Worm (Caenorhabditis elegans) whole organism, L3 larva: ENCODE results near the gene F47B8.3.
A peak's percentile ranks its signal among the peaks of the same experiment; 100 is the strongest.

ENCODE experiments used
- R02D3.7 ChIP-seq: fragments of 150-350 bp; optimal IDR thresholded peaks from 2 replicates; lab custom pipeline; 2014; ENCODE audit warnings: missing biosample characterization, missing genetic modification characterization
- ZK546.5 ChIP-seq: sonication (generic microtip); optimal IDR thresholded peaks from 2 replicates; lab custom pipeline; 2017; ENCODE audit warnings: missing biosample characterization, missing genetic modification characterization
- aly-2 ChIP-seq: fragments of 150-350 bp; optimal IDR thresholded peaks from 2 replicates; lab custom pipeline; 2014; ENCODE audit warnings: missing biosample characterization, missing genetic modification characterization
- ceh-9 ChIP-seq: sonication (generic microtip); optimal IDR thresholded peaks from 2 replicates; lab custom pipeline; 2018; ENCODE audit warnings: missing biosample characterization, missing genetic modification characterization
- elt-3 ChIP-seq, 3 experiments: fragments of 150-350 bp in 1 of 3; sonication (generic microtip) in 2 of 3; optimal IDR thresholded peaks; 2 replicates in 2 of 3; 4 replicates in 1 of 3; lab custom pipeline; 2014 to 2017; ENCODE audit warnings: missing biosample characterization in 3 of 3, missing genetic modification characterization in 3 of 3
- eor-1 ChIP-seq, 2 experiments: fragments of 150-350 bp; optimal IDR thresholded peaks; 2 replicates each; lab custom pipeline; 2014 to 2018; ENCODE audit warnings: missing biosample characterization in 2 of 2, missing genetic modification characterization in 2 of 2
- nhr-237 ChIP-seq: fragments of 150-350 bp; optimal IDR thresholded peaks from 2 replicates; lab custom pipeline; 2014; ENCODE audit warnings: missing biosample characterization, missing genetic modification characterization
- nhr-67 ChIP-seq: fragments of 150-350 bp; optimal IDR thresholded peaks from 2 replicates; lab custom pipeline; 2014; ENCODE audit warnings: missing biosample characterization, missing genetic modification characterization
- pha-4 ChIP-seq: fragments of 150-350 bp; optimal IDR thresholded peaks from 2 replicates; lab custom pipeline; 2014; ENCODE audit warnings: missing biosample characterization, missing genetic modification reagents, missing genetic modification characterization
- sea-2 ChIP-seq: fragments of 150-350 bp; sonication (generic microtip); optimal IDR thresholded peaks from 4 replicates; lab custom pipeline; 2014; ENCODE audit warnings: missing biosample characterization, missing genetic modification reagents, missing genetic modification characterization
- snpc-4 ChIP-seq: fragments of 150-350 bp; optimal IDR thresholded peaks from 2 replicates; lab custom pipeline; 2014; ENCODE audit warnings: missing biosample characterization, missing genetic modification characterization
- unc-39 ChIP-seq: sonication (generic microtip); optimal IDR thresholded peaks from 4 replicates; lab custom pipeline; 2017; ENCODE audit warnings: missing biosample characterization, missing genetic modification characterization
- unc-62 ChIP-seq: fragments of 150-350 bp; sonication (generic microtip); optimal IDR thresholded peaks from 4 replicates; lab custom pipeline; 2014; ENCODE audit warnings: missing biosample characterization, missing genetic modification reagents, missing genetic modification characterization
- ztf-4 ChIP-seq: fragments of 150-350 bp; optimal IDR thresholded peaks from 2 replicates; lab custom pipeline; 2014; ENCODE audit warnings: missing biosample characterization, missing genetic modification characterization

- TF ChIP-seq ceh-9 (no peak), elt-3 (tag; optimal IDR thresholded peaks at IDR 0.05; lab: Kevin White, UChicago) (no peak), nhr-237 (tag; lab: Kevin White, UChicago) (no peak), R02D3.7 (tag; lab: Kevin White, UChicago) (peak; percentile 52), ztf-4 (tag; lab: Kevin White, UChicago) (no peak), pha-4 (tag; lab: Kevin White, UChicago) (no peak), ZK546.5 (tag; lab: Kevin White, UChicago) (no peak), eor-1 (tag; optimal IDR thresholded peaks at IDR 0.05; lab: Kevin White, UChicago) (no peak), snpc-4 (tag; lab: Kevin White, UChicago) (peak; percentile 44), unc-62 (GFP tag; lab: Kevin White, UChicago) (peak; percentile 85), unc-39 (tag; lab: Kevin White, UChicago) (no peak), nhr-67 (no peak), aly-2 (tag; lab: Kevin White, UChicago) (no peak), sea-2 (GFP tag; lab: Kevin White, UChicago) (no peak)
Measured at ce11 chrV:14366487-14366962, 43.7 kb upstream of the F47B8.3 start.
